Fruit fly (Drosophila melanogaster): ENCODE results near the gene CG31883.

The CG31883 gene

dm6 chr2L:9542578-9542977 lies 14.3 kb downstream of the CG31883 start, which contains the start of gene Cpr30B:
Cpr30B (plus strand) TSS chr2L:9542878.
- no peak for TF ChIP-seq CG8478 (optimal IDR thresholded peaks at IDR 0.05)
- TF ChIP-seq CTCF (optimal IDR thresholded peaks at IDR 0.05): no peak

dm6 chr2L:9543871-9544270 lies 15.6 kb downstream of the CG31883 start, which contains the start of gene CG13113:
CG13113 (plus strand) TSS chr2L:9544171.
- TF ChIP-seq CG8478 (optimal IDR thresholded peaks at IDR 0.05) (no peak), CTCF (optimal IDR thresholded peaks at IDR 0.05) (no peak)

dm6 chr2L:9545511-9545910 lies 17.2 kb downstream of the CG31883 start, which contains the start of gene CG13114:
CG13114 (plus strand) TSS chr2L:9545811.
- TF ChIP-seq CG8478 (optimal IDR thresholded peaks at IDR 0.05) (no peak), CTCF (optimal IDR thresholded peaks at IDR 0.05) (no peak)

dm6 chr2L:9550880-9551279 lies 22.6 kb downstream of the CG31883 start:
- TF ChIP-seq CTCF (optimal IDR thresholded peaks at IDR 0.05) (no peak), CG8478 (optimal IDR thresholded peaks at IDR 0.05) (no peak)

dm6 chr2L:9557858-9558257 lies 29.5 kb downstream of the CG31883 start:
- no peak for TF ChIP-seq CG8478 (optimal IDR thresholded peaks at IDR 0.05)
- no peak for TF ChIP-seq CTCF (optimal IDR thresholded peaks at IDR 0.05)

dm6 chr2L:9560045-9560587 lies 31.8 kb downstream of the CG31883 start:
- TF ChIP-seq CTCF (optimal IDR thresholded peaks at IDR 0.05) (no peak), CG8478 (optimal IDR thresholded peaks at IDR 0.05) (no peak)

dm6 chr2L:9562713-9563112 lies 34.4 kb downstream of the CG31883 start:
- TF ChIP-seq CG8478 (optimal IDR thresholded peaks at IDR 0.05): no peak
- TF ChIP-seq CTCF (optimal IDR thresholded peaks at IDR 0.05): no peak

- no peak for TF ChIP-seq CG8478 (optimal IDR thresholded peaks at IDR 0.05)
- TF ChIP-seq CTCF (optimal IDR thresholded peaks at IDR 0.05): no peak
Measured at dm6 chr2L:9564527-9564926, 36.2 kb downstream of the CG31883 start.

dm6 chr2L:9565387-9565786 lies 37.1 kb downstream of the CG31883 start, which contains the start of gene CG46468:
CG46468 (minus strand) TSS chr2L:9565438.
- TF ChIP-seq CG8478 (optimal IDR thresholded peaks at IDR 0.05) (no peak), CTCF (optimal IDR thresholded peaks at IDR 0.05) (no peak)

dm6 chr2L:9566656-9567055 lies 38.3 kb downstream of the CG31883 start, which contains the start of gene jp:
jp (minus strand) TSS chr2L:9566750.
- no peak for TF ChIP-seq CG8478 (optimal IDR thresholded peaks at IDR 0.05)
- no peak for TF ChIP-seq CTCF (optimal IDR thresholded peaks at IDR 0.05)

- no peak for TF ChIP-seq CG8478 (optimal IDR thresholded peaks at IDR 0.05)
- TF ChIP-seq CTCF (optimal IDR thresholded peaks at IDR 0.05): peak; percentile 63 to 65
Measured at dm6 chr2L:9567398-9567856, 39.1 kb downstream of the CG31883 start.

dm6 chr2L:9568360-9569088 lies 40.2 kb downstream of the CG31883 start, which contains the start of gene brwl:
brwl (plus strand) TSS chr2L:9568890.
- TF ChIP-seq CG8478 (optimal IDR thresholded peaks at IDR 0.05) (no peak), CTCF (optimal IDR thresholded peaks at IDR 0.05) (no peak)

dm6 chr2L:9569131-9569530 lies 40.8 kb downstream of the CG31883 start:
- TF ChIP-seq CTCF (optimal IDR thresholded peaks at IDR 0.05) (no peak), CG8478 (optimal IDR thresholded peaks at IDR 0.05) (no peak)

dm6 chr2L:9569588-9570434 lies 41.5 kb downstream of the CG31883 start:
- TF ChIP-seq CTCF (optimal IDR thresholded peaks at IDR 0.05) (no peak), CG8478 (optimal IDR thresholded peaks at IDR 0.05) (no peak)

- no peak for TF ChIP-seq CTCF (optimal IDR thresholded peaks at IDR 0.05)
- TF ChIP-seq CG8478 (optimal IDR thresholded peaks at IDR 0.05): no peak
Measured at dm6 chr2L:9570673-9571193, 42.4 kb downstream of the CG31883 start.

Measured in S2 (cell line).